Fruit fly (Drosophila melanogaster) whole organism, embryonic: Measurements from ENCODE around the gene CG13376.

Experiments used
- Atf-2 ChIP-seq: fragments of 200-800 bp; sonication (Bioruptor generic); optimal IDR thresholded peaks from 2 replicates; lab custom pipeline; 2016; ENCODE audit warnings: missing biosample characterization, missing genetic modification characterization
- Atf3 ChIP-seq: fragments of 200-800 bp; sonication (Bioruptor generic); optimal IDR thresholded peaks from 3 replicates; lab custom pipeline; 2016; ENCODE audit warnings: missing biosample characterization, missing genetic modification characterization
- CG11085 ChIP-seq: fragments of 200-800 bp; sonication (Bioruptor generic); IDR thresholded peaks from 2 replicates; pipeline ENCODE4 v1.3.6; 2022; ENCODE audit warnings: missing biosample characterization, missing genetic modification characterization
- CG11398 ChIP-seq: fragments of 200-800 bp; sonication (Bioruptor generic); optimal IDR thresholded peaks from 2 replicates; lab custom pipeline; 2016; ENCODE audit warnings: missing biosample characterization, missing genetic modification characterization
- CG12236 ChIP-seq: fragments of 200-800 bp; sonication (Bioruptor generic); optimal IDR thresholded peaks from 2 replicates; lab custom pipeline; 2016; ENCODE audit warnings: missing biosample characterization, missing genetic modification characterization
- CG14667 ChIP-seq: fragments of 200-800 bp; sonication (Bioruptor generic); IDR thresholded peaks from 2 replicates; pipeline ENCODE4 v1.3.6; 2022; ENCODE audit warnings: missing biosample characterization, missing genetic modification characterization
- CG17359 ChIP-seq: fragments of 200-800 bp; sonication (Bioruptor generic); optimal IDR thresholded peaks from 3 replicates; lab custom pipeline; 2018; ENCODE audit warnings: missing biosample characterization, mild to moderate bottlenecking, missing genetic modification characterization, moderate library complexity
- CG3281 ChIP-seq: fragments of 200-800 bp; sonication (Bioruptor generic); optimal IDR thresholded peaks from 3 replicates; lab custom pipeline; 2017; ENCODE audit warnings: missing biosample characterization, mild to moderate bottlenecking, missing genetic modification characterization
- CG33557 ChIP-seq: fragments of 200-800 bp; sonication (Bioruptor generic); optimal IDR thresholded peaks from 2 replicates; lab custom pipeline; 2019; ENCODE audit warnings: missing biosample characterization, mild to moderate bottlenecking, missing genetic modification characterization, moderate library complexity
- CG34376 ChIP-seq: fragments of 200-800 bp; sonication (Bioruptor generic); optimal IDR thresholded peaks from 2 replicates; lab custom pipeline; 2018; ENCODE audit warnings: missing biosample characterization, mild to moderate bottlenecking, missing genetic modification characterization
- CG4404 ChIP-seq: fragments of 200-800 bp; sonication (Bioruptor generic); IDR thresholded peaks from 2 replicates; pipeline ENCODE4 v1.3.6; 2022; ENCODE audit warnings: missing biosample characterization, missing genetic modification characterization
- CG4854 ChIP-seq: fragments of 200-800 bp; sonication (Bioruptor generic); optimal IDR thresholded peaks from 2 replicates; lab custom pipeline; 2016; ENCODE audit warnings: missing biosample characterization, missing genetic modification characterization, inconsistent platforms
- CG5180 ChIP-seq: fragments of 200-800 bp; sonication (Bioruptor generic); optimal IDR thresholded peaks from 3 replicates; lab custom pipeline; 2017; ENCODE audit warnings: missing biosample characterization, missing genetic modification characterization, mild to moderate bottlenecking, moderate library complexity, missing genetic modification reagents
- CG8359 ChIP-seq: fragments of 200-800 bp; sonication (Bioruptor generic); optimal IDR thresholded peaks from 2 replicates; lab custom pipeline; 2017; ENCODE audit warnings: missing biosample characterization, mild to moderate bottlenecking, missing genetic modification characterization, borderline replicate concordance
- CkIIα-i1 ChIP-seq: fragments of 200-800 bp; sonication (Bioruptor generic); IDR thresholded peaks from 2 replicates; pipeline ENCODE4 v1.3.6; 2022; ENCODE audit warnings: missing biosample characterization, missing genetic modification characterization
- CrebB ChIP-seq: fragments of 200-800 bp; sonication (Bioruptor generic); optimal IDR thresholded peaks from 3 replicates; lab custom pipeline; 2018; ENCODE audit warnings: missing biosample characterization, mild to moderate bottlenecking, missing genetic modification characterization
- Dref ChIP-seq: fragments of 200-800 bp; sonication (Bioruptor generic); IDR thresholded peaks from 2 replicates; pipeline ENCODE4 v1.3.6; 2022; ENCODE audit warnings: missing biosample characterization, missing genetic modification characterization
- Eip74EF ChIP-seq, 2 experiments: fragments of 200-800 bp in 1 of 2; fragments of >200 bp in 1 of 2; sonication (Bioruptor generic) in 1 of 2; optimal IDR thresholded peaks; 2 replicates each; lab custom pipeline; 2017 to 2019; ENCODE audit warnings: missing biosample characterization in 2 of 2, missing genetic modification characterization in 2 of 2, mild to moderate bottlenecking in 1 of 2, moderate library complexity in 1 of 2
- Gsc ChIP-seq: fragments of 200-800 bp; sonication (Bioruptor generic); IDR thresholded peaks from 2 replicates; pipeline ENCODE4 v1.3.6; 2022; ENCODE audit warnings: missing biosample characterization, missing genetic modification characterization
- HLH54F ChIP-seq: fragments of 200-800 bp; sonication (Bioruptor generic); optimal IDR thresholded peaks from 3 replicates; lab custom pipeline; 2016; ENCODE audit warnings: missing biosample characterization, missing genetic modification characterization
- Hr51 ChIP-seq, 2 experiments: fragments of 200-800 bp; sonication (Bioruptor generic); optimal IDR thresholded peaks; 2 replicates in 1 of 2; 3 replicates in 1 of 2; lab custom pipeline; 2016 to 2018; ENCODE audit warnings: missing biosample characterization in 2 of 2, missing genetic modification characterization in 2 of 2, mild to moderate bottlenecking in 1 of 2, moderate library complexity in 1 of 2
- Jarid2 ChIP-seq: fragments of 200-800 bp; sonication (Bioruptor generic); optimal IDR thresholded peaks from 3 replicates; lab custom pipeline; 2017; ENCODE audit warnings: mild to moderate bottlenecking, missing biosample characterization, missing genetic modification reagents, missing genetic modification characterization
- Nf-YA ChIP-seq: fragments of 200-800 bp; sonication (Bioruptor generic); IDR thresholded peaks from 2 replicates; pipeline ENCODE4 v1.3.6; 2022; ENCODE audit warnings: missing biosample characterization, missing genetic modification characterization
- Opbp ChIP-seq: fragments of 200-800 bp; sonication (Bioruptor generic); IDR thresholded peaks from 3 replicates; pipeline ENCODE4 v1.3.6; 2022; ENCODE audit warnings: missing biosample characterization, missing genetic modification characterization; ENCODE audit not compliant: partially characterized antibody
- YL-1 ChIP-seq: fragments of 200-800 bp; sonication (Bioruptor generic); optimal IDR thresholded peaks from 3 replicates; lab custom pipeline; 2017; ENCODE audit warnings: missing biosample characterization, mild to moderate bottlenecking, missing genetic modification characterization
- ac ChIP-seq: fragments of 200-800 bp; sonication (Bioruptor generic); optimal IDR thresholded peaks from 3 replicates; lab custom pipeline; 2017; ENCODE audit warnings: missing biosample characterization, mild to moderate bottlenecking, missing genetic modification characterization
- az2 ChIP-seq: fragments of 200-800 bp; sonication (Bioruptor generic); optimal IDR thresholded peaks from 3 replicates; lab custom pipeline; 2016; ENCODE audit warnings: missing biosample characterization, missing genetic modification characterization
- bab2 ChIP-seq: fragments of 200-800 bp; sonication (Bioruptor generic); optimal IDR thresholded peaks from 2 replicates; lab custom pipeline; 2016; ENCODE audit warnings: missing biosample characterization, missing genetic modification characterization
- cas ChIP-seq: fragments of 200-800 bp; sonication (Bioruptor generic); IDR thresholded peaks from 2 replicates; pipeline ENCODE4 v1.3.6; 2022; ENCODE audit warnings: missing biosample characterization, missing genetic modification characterization
- cato ChIP-seq: fragments of 200-800 bp; sonication (Bioruptor generic); optimal IDR thresholded peaks from 2 replicates; lab custom pipeline; 2016; ENCODE audit warnings: missing biosample characterization, missing genetic modification characterization, borderline replicate concordance
- crc ChIP-seq: fragments of 200-800 bp; sonication (Bioruptor generic); optimal IDR thresholded peaks from 2 replicates; lab custom pipeline; 2016; ENCODE audit warnings: missing biosample characterization, missing genetic modification characterization
- disco-r ChIP-seq: fragments of 200-800 bp; sonication (Bioruptor generic); optimal IDR thresholded peaks from 2 replicates; lab custom pipeline; 2016; ENCODE audit warnings: missing biosample characterization, missing genetic modification characterization
- fd3F ChIP-seq: fragments of 200-800 bp; sonication (Bioruptor generic); optimal IDR thresholded peaks from 2 replicates; lab custom pipeline; 2018; ENCODE audit warnings: missing biosample characterization, mild to moderate bottlenecking, missing genetic modification characterization, moderate library complexity
- fd64A ChIP-seq: fragments of 200-800 bp; sonication (Bioruptor generic); optimal IDR thresholded peaks from 3 replicates; lab custom pipeline; 2018; ENCODE audit warnings: missing biosample characterization, mild to moderate bottlenecking, missing genetic modification characterization
- gem ChIP-seq: fragments of 200-800 bp; sonication (Bioruptor generic); optimal IDR thresholded peaks from 2 replicates; lab custom pipeline; 2019; ENCODE audit warnings: missing biosample characterization, mild to moderate bottlenecking, missing genetic modification characterization, moderate library complexity
- gro ChIP-seq: fragments of 200-800 bp; sonication (Bioruptor generic); optimal IDR thresholded peaks from 2 replicates; lab custom pipeline; 2016; ENCODE audit warnings: missing biosample characterization, missing genetic modification characterization
- hkb ChIP-seq, 2 experiments: fragments of 200-800 bp in 1 of 2; fragments of >200 bp in 1 of 2; sonication (Bioruptor generic) in 1 of 2; IDR thresholded peaks in 1 of 2; optimal IDR thresholded peaks in 1 of 2; 2 replicates each; pipeline versions ENCODE4 v1.3.6 to Lab custom; 2017 to 2022; ENCODE audit warnings: missing biosample characterization in 1 of 2, missing genetic modification characterization in 1 of 2
- jing ChIP-seq: fragments of 200-800 bp; sonication (Bioruptor generic); optimal IDR thresholded peaks from 2 replicates; lab custom pipeline; 2018; ENCODE audit warnings: missing biosample characterization, mild to moderate bottlenecking, missing genetic modification characterization
- kah ChIP-seq: fragments of 200-800 bp; sonication (Bioruptor generic); optimal IDR thresholded peaks from 2 replicates; lab custom pipeline; 2018; ENCODE audit warnings: missing biosample characterization, mild to moderate bottlenecking, missing genetic modification characterization
- kay ChIP-seq: fragments of 200-800 bp; sonication (Bioruptor generic); optimal IDR thresholded peaks from 2 replicates; lab custom pipeline; 2016; ENCODE audit warnings: missing biosample characterization, missing genetic modification characterization
- mam ChIP-seq: fragments of 200-800 bp; sonication (Bioruptor generic); optimal IDR thresholded peaks from 3 replicates; lab custom pipeline; 2016; ENCODE audit warnings: missing biosample characterization, missing genetic modification characterization
- nau ChIP-seq: fragments of 200-800 bp; sonication (Bioruptor generic); optimal IDR thresholded peaks from 3 replicates; lab custom pipeline; 2017; ENCODE audit warnings: missing biosample characterization, mild to moderate bottlenecking, missing genetic modification characterization, missing genetic modification reagents
- pb ChIP-seq: fragments of 200-800 bp; sonication (Bioruptor generic); optimal IDR thresholded peaks from 3 replicates; lab custom pipeline; 2016; ENCODE audit warnings: missing biosample characterization, missing genetic modification characterization
- run ChIP-seq: fragments of 200-800 bp; sonication (Bioruptor generic); optimal IDR thresholded peaks from 3 replicates; lab custom pipeline; 2018; ENCODE audit warnings: missing biosample characterization, mild to moderate bottlenecking, missing genetic modification characterization
- shn ChIP-seq: fragments of 200-800 bp; sonication (Bioruptor generic); optimal IDR thresholded peaks from 3 replicates; lab custom pipeline; 2016; ENCODE audit warnings: missing biosample characterization, missing genetic modification characterization
- tin ChIP-seq: fragments of 200-800 bp; sonication (Bioruptor generic); optimal IDR thresholded peaks from 3 replicates; lab custom pipeline; 2016; ENCODE audit warnings: missing biosample characterization, missing genetic modification characterization
- tio ChIP-seq: fragments of 200-800 bp; sonication (Bioruptor generic); optimal IDR thresholded peaks from 2 replicates; lab custom pipeline; 2017; ENCODE audit warnings: missing biosample characterization, missing genetic modification characterization, inconsistent platforms
- unpg ChIP-seq: fragments of 200-800 bp; sonication (Bioruptor generic); optimal IDR thresholded peaks from 3 replicates; lab custom pipeline; 2018; ENCODE audit warnings: missing biosample characterization, mild to moderate bottlenecking, missing genetic modification characterization, moderate library complexity
- vnd ChIP-seq: fragments of 200-800 bp; sonication (Bioruptor generic); IDR thresholded peaks from 3 replicates; pipeline ENCODE4 v1.3.6; 2022; ENCODE audit warnings: missing biosample characterization, missing genetic modification characterization; ENCODE audit not compliant: partially characterized antibody
- zf30C ChIP-seq: fragments of 200-800 bp; sonication (Bioruptor generic); optimal IDR thresholded peaks from 3 replicates; lab custom pipeline; 2018; ENCODE audit warnings: missing biosample characterization, mild to moderate bottlenecking, missing genetic modification characterization

The CG13376 gene

DNA sequence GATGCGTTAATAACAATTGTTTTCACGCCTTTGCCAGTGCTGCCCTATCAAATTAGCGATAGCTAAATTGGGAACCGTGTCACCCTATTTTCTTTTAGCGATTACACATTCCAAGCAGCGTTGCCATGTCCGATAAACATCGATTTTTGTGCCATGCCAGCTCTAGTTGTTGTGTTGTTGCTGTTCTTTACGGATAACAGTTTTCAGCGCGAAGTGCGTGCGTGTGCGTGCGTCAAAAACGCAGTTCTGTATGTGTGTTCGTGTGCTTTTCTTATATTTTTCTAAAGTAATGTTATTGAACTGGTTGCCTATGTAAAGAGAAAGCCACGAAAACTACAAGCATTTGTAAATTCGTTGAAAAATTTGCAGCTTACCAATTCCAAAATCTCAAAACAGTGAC lies 21.0 kb downstream of the CG13376 start, which contains the start of the genes CG3038 and G9a (continued):
- no peak for TF ChIP-seq Dref (GFP tag; lab: Robert Waterston, UW)
- TF ChIP-seq cas (GFP tag; lab: Robert Waterston, UW) = no peak
- peak; percentile 12 for TF ChIP-seq fd3F (GFP tag; lab: Kevin White, UChicago)
- no peak for TF ChIP-seq CG14667 (GFP tag; lab: Robert Waterston, UW)
- peak; percentile 10 for TF ChIP-seq kah (GFP tag; lab: Kevin White, UChicago)
- peak in 1 of 2 experiments; percentile 44 for TF ChIP-seq Eip74EF (GFP tag; optimal IDR thresholded peaks at IDR 0.05; lab: Kevin White, UChicago)
- no peak for TF ChIP-seq CkIIα-i1 (GFP tag; lab: Robert Waterston, UW)
- no peak for TF ChIP-seq az2 (GFP tag; lab: Kevin White, UChicago)
- TF ChIP-seq Gsc (GFP tag; lab: Robert Waterston, UW) = no peak
- peak; percentile 55 for TF ChIP-seq mam (GFP tag; lab: Kevin White, UChicago)
- TF ChIP-seq unpg = peak; percentile 2
- peak; percentile 91 for TF ChIP-seq YL-1 (GFP tag; lab: Kevin White, UChicago)
- TF ChIP-seq kay (GFP tag; lab: Kevin White, UChicago) = no peak
- TF ChIP-seq cato (GFP tag; lab: Kevin White, UChicago) = no peak
- no peak for TF ChIP-seq CG33557 (GFP tag; lab: Kevin White, UChicago)
- no peak for TF ChIP-seq CG4404 (GFP tag; lab: Robert Waterston, UW)
- peak; percentile 24 for TF ChIP-seq gro (GFP tag; lab: Kevin White, UChicago)
- TF ChIP-seq CG5180 (GFP tag; lab: Kevin White, UChicago) = no peak
- no peak for TF ChIP-seq Opbp
- TF ChIP-seq crc = no peak
- no peak for TF ChIP-seq vnd (GFP tag; lab: Robert Waterston, UW)
- TF ChIP-seq ac (GFP tag; lab: Kevin White, UChicago) = no peak
- peak; percentile 33 for TF ChIP-seq HLH54F (GFP tag; lab: Kevin White, UChicago)
- no peak for TF ChIP-seq tin (GFP tag; lab: Kevin White, UChicago)
- peak; percentile 49 for TF ChIP-seq CG34376 (GFP tag; lab: Kevin White, UChicago)
- TF ChIP-seq CG11085 = no peak
- TF ChIP-seq tio (GFP tag; lab: Kevin White, UChicago) = no peak
- no peak for TF ChIP-seq Nf-YA (GFP tag; lab: Robert Waterston, UW)
- no peak for TF ChIP-seq CG8359 (GFP tag; lab: Kevin White, UChicago)
- no peak for TF ChIP-seq disco-r (GFP tag; lab: Kevin White, UChicago)
- TF ChIP-seq CG12236 (GFP tag; lab: Kevin White, UChicago) = no peak
- TF ChIP-seq hkb (optimal IDR thresholded peaks at IDR 0.05; lab: Kevin White, UChicago) = no peak
- no peak for TF ChIP-seq hkb (GFP tag; IDR thresholded peaks at IDR 0.05; lab: Robert Waterston, UW)
- no peak for TF ChIP-seq CG3281 (GFP tag; lab: Kevin White, UChicago)
- TF ChIP-seq CG17359 (tag; lab: Kevin White, UChicago) = peak; percentile 17
- TF ChIP-seq Hr51 (GFP tag; optimal IDR thresholded peaks at IDR 0.05; lab: Kevin White, UChicago) = peak in 1 of 2 experiments; percentile 19
- peak; percentile 9 for TF ChIP-seq bab2 (GFP tag; lab: Kevin White, UChicago)
- no peak for TF ChIP-seq zf30C
- TF ChIP-seq CG11398 = no peak
- TF ChIP-seq CrebB = peak; percentile 22
- no peak for TF ChIP-seq run (tag; lab: Kevin White, UChicago)
- TF ChIP-seq Jarid2 (GFP tag; lab: Kevin White, UChicago) = peak; percentile 79
- no peak for TF ChIP-seq Atf-2 (GFP tag; lab: Kevin White, UChicago)
- TF ChIP-seq Atf3 = peak; percentile 25
- TF ChIP-seq shn (GFP tag; lab: Kevin White, UChicago) = peak; percentile 13
- TF ChIP-seq nau (GFP tag; lab: Kevin White, UChicago) = no peak
- TF ChIP-seq jing (GFP tag; lab: Kevin White, UChicago) = no peak
- no peak for TF ChIP-seq fd64A
- peak; percentile 20 for TF ChIP-seq gem (tag; lab: Kevin White, UChicago)
- TF ChIP-seq CG4854 = no peak
- TF ChIP-seq pb (GFP tag; lab: Kevin White, UChicago) = peak; percentile 8
